Fruit fly (Drosophila melanogaster): ENCODE data around the gene CG5592.

CG5592 gene

dm6 chr3L:5856919-5857318 is 40.5 kb upstream of the CG5592 start (continued):
- TF ChIP-seq CG6163 (GFP tag; IDR thresholded peaks at IDR 0.05) (no peak), CG6276 (GFP tag; optimal IDR thresholded peaks at IDR 0.05) (no peak), cyc (GFP tag; optimal IDR thresholded peaks at IDR 0.05) (no peak), CG7368 (GFP tag; optimal IDR thresholded peaks at IDR 0.05) (no peak), acj6 (GFP tag; optimal IDR thresholded peaks at IDR 0.05) (no peak), Smox (GFP tag; optimal IDR thresholded peaks at IDR 0.05) (peak; percentile 13), Gug (GFP tag; IDR thresholded peaks at IDR 0.05) (no peak), CG6808 (GFP tag; optimal IDR thresholded peaks at IDR 0.05) (peak; percentile 57), CG6854 (GFP tag; optimal IDR thresholded peaks at IDR 0.05) (no peak), CG8632 (GFP tag; optimal IDR thresholded peaks at IDR 0.05) (no peak), Lpt (GFP tag; optimal IDR thresholded peaks at IDR 0.05) (no peak), dsx (GFP tag; optimal IDR thresholded peaks at IDR 0.05; ENCODE audit: poor library complexity, severe bottlenecking) (peak; percentile 41), CG1621 (tag; optimal IDR thresholded peaks at IDR 0.05) (no peak), pdm3 (GFP tag; optimal IDR thresholded peaks at IDR 0.05) (peak; percentile 0), fd59A (GFP tag; optimal IDR thresholded peaks at IDR 0.05) (peak; percentile 12), CG34406 (GFP tag; optimal IDR thresholded peaks at IDR 0.05) (no peak), CG4318 (GFP tag; optimal IDR thresholded peaks at IDR 0.05) (no peak), CG8119 (GFP tag; IDR thresholded peaks at IDR 0.05) (no peak), CG6792 (GFP tag; optimal IDR thresholded peaks at IDR 0.05) (peak; percentile 8), CG31627 (GFP tag; optimal IDR thresholded peaks at IDR 0.05) (no peak), salr (GFP tag; optimal IDR thresholded peaks at IDR 0.05) (no peak), OdsH (GFP tag; optimal IDR thresholded peaks at IDR 0.05) (peak; percentile 14), Eip93F (GFP tag; optimal IDR thresholded peaks at IDR 0.05) (no peak), CG15336 (GFP tag; IDR thresholded peaks at IDR 0.05) (no peak), topi (GFP tag; optimal IDR thresholded peaks at IDR 0.05) (peak; percentile 11), achi (GFP tag; optimal IDR thresholded peaks at IDR 0.05) (no peak), Hr4 (GFP tag; optimal IDR thresholded peaks at IDR 0.05) (no peak), fd85E (GFP tag; optimal IDR thresholded peaks at IDR 0.05) (no peak), ss (GFP tag; optimal IDR thresholded peaks at IDR 0.05) (peak; percentile 25 to 52), spab (GFP tag; optimal IDR thresholded peaks at IDR 0.05) (peak; percentile 46)

- TF ChIP-seq CG6854 (GFP tag; optimal IDR thresholded peaks at IDR 0.05) (no peak), salr (GFP tag; optimal IDR thresholded peaks at IDR 0.05) (no peak), cyc (GFP tag; optimal IDR thresholded peaks at IDR 0.05) (no peak), CG15336 (GFP tag; IDR thresholded peaks at IDR 0.05) (no peak), OdsH (GFP tag; optimal IDR thresholded peaks at IDR 0.05) (no peak), spab (GFP tag; optimal IDR thresholded peaks at IDR 0.05) (no peak), eg (GFP tag; IDR thresholded peaks at IDR 0.05) (no peak), CG32006 (GFP tag; optimal IDR thresholded peaks at IDR 0.05) (no peak), esn (GFP tag; optimal IDR thresholded peaks at IDR 0.05) (no peak), Eip78C (GFP tag) (no peak), Hr4 (GFP tag; optimal IDR thresholded peaks at IDR 0.05) (no peak), acj6 (GFP tag; optimal IDR thresholded peaks at IDR 0.05) (no peak)
These were observed 38.4 kb upstream of the CG5592 start for dm6 chr3L:5859029-5859428.

dm6 chr3L:5862994-5863393 is 34.4 kb upstream of the CG5592 start:
- TF ChIP-seq Sox102F (GFP tag; optimal IDR thresholded peaks at IDR 0.05) (peak; percentile 29), Gug (GFP tag; IDR thresholded peaks at IDR 0.05) (no peak), ss (GFP tag; optimal IDR thresholded peaks at IDR 0.05) (peak; percentile 44 to 48), Eip75B (GFP tag; optimal IDR thresholded peaks at IDR 0.05) (peak; percentile 65), Smox (GFP tag; optimal IDR thresholded peaks at IDR 0.05) (peak; percentile 71), vri (GFP tag; optimal IDR thresholded peaks at IDR 0.05) (peak; percentile 62), salr (GFP tag; optimal IDR thresholded peaks at IDR 0.05) (peak in 1 of 2 experiments; percentile 11), svp (GFP tag) (peak; percentile 91), dac (GFP tag; optimal IDR thresholded peaks at IDR 0.05) (no peak), CG6792 (GFP tag; optimal IDR thresholded peaks at IDR 0.05) (peak; percentile 71), CG8319 (GFP tag; optimal IDR thresholded peaks at IDR 0.05) (peak; percentile 34), CG10669 (GFP tag; optimal IDR thresholded peaks at IDR 0.05) (peak; percentile 54), topi (GFP tag; optimal IDR thresholded peaks at IDR 0.05) (peak; percentile 70), CG32006 (GFP tag; optimal IDR thresholded peaks at IDR 0.05) (peak; percentile 15), CG31627 (GFP tag; optimal IDR thresholded peaks at IDR 0.05) (peak; percentile 70), CG6276 (GFP tag; optimal IDR thresholded peaks at IDR 0.05) (no peak), CG6808 (GFP tag; optimal IDR thresholded peaks at IDR 0.05) (peak; percentile 68), CG16779 (tag; optimal IDR thresholded peaks at IDR 0.05) (peak; percentile 35), CG9139 (GFP tag; optimal IDR thresholded peaks at IDR 0.05) (peak; percentile 2), Eip78C (GFP tag) (peak; percentile 93), Ets21C (GFP tag; optimal IDR thresholded peaks at IDR 0.05) (peak; percentile 59), Met (GFP tag; optimal IDR thresholded peaks at IDR 0.05) (peak; percentile 72), cyc (GFP tag; optimal IDR thresholded peaks at IDR 0.05) (peak; percentile 67), CG3919 (GFP tag; optimal IDR thresholded peaks at IDR 0.05) (peak; percentile 73), OdsH (GFP tag; optimal IDR thresholded peaks at IDR 0.05) (peak; percentile 57), CG7368 (GFP tag; optimal IDR thresholded peaks at IDR 0.05) (peak; percentile 64), fd85E (GFP tag; optimal IDR thresholded peaks at IDR 0.05) (no peak), CG8632 (GFP tag; optimal IDR thresholded peaks at IDR 0.05) (peak; percentile 58), CG6163 (GFP tag; IDR thresholded peaks at IDR 0.05) (peak; percentile 56; the same call in 2 of the 3 replicates)

Measured in whole organism, prepupa.